Fruit fly (Drosophila melanogaster): ENCODE data around the gene ND-B14.5A.

The ND-B14.5A gene

DNA sequence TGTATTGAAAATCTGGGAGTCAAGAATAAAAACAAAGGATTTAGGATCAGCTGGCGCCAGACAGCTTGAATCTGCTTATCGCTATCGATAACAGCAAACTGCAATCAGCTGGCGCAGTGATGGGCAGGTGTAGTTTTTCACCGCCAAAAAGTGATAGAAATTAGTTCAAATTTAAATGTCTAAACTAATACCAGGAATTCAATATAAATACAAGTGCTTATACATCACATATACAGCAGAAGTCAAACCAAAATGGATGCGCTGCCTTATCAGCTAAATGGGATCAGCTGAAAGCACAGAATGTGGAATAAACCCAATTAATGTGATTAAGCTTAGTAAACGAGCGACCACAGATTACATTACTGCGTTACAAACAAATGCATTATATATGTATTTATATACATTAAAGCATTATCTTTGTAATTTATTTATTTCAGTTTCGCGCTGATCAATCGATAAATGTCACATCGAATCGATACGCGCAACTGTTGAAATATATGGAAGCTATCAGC lies 8.5 kb downstream of the ND-B14.5A start, which contains the start of gene pn (continued):
- no peak for TF ChIP-seq Eip74EF (GFP tag; optimal IDR thresholded peaks at IDR 0.05)
- TF ChIP-seq nmo (GFP tag; optimal IDR thresholded peaks at IDR 0.05): no peak
- no peak for TF ChIP-seq CG13775 (GFP tag; optimal IDR thresholded peaks at IDR 0.05)
- TF ChIP-seq abd-A (tag; optimal IDR thresholded peaks at IDR 0.05): no peak
- no peak for TF ChIP-seq CG3995 (GFP tag; optimal IDR thresholded peaks at IDR 0.05)
- no peak for TF ChIP-seq sd (tag; optimal IDR thresholded peaks at IDR 0.05)
- 0 out of 3 replicates have a peak, but pooled peaks have one; percentile 39 for TF ChIP-seq CG16813 (GFP tag; IDR thresholded peaks at IDR 0.05; ENCODE audit: partially characterized antibody)
- TF ChIP-seq Max (GFP tag; optimal IDR thresholded peaks at IDR 0.05): no peak
- no peak for TF ChIP-seq croc (GFP tag; conservative IDR thresholded peaks at IDR 0.05)
- TF ChIP-seq inv (GFP tag; IDR thresholded peaks at IDR 0.05; ENCODE audit: partially characterized antibody): no peak
- TF ChIP-seq tx (GFP tag; optimal IDR thresholded peaks at IDR 0.05): no peak
- no peak for TF ChIP-seq CG31365 (tag; optimal IDR thresholded peaks at IDR 0.05)
- TF ChIP-seq CG11456 (GFP tag; IDR thresholded peaks at IDR 0.05): no peak
- TF ChIP-seq ato (GFP tag; IDR thresholded peaks at IDR 0.05; ENCODE audit: partially characterized antibody): 0 out of 2 replicates have a peak, but pooled peaks have one; percentile 27
- TF ChIP-seq CG9932 (GFP tag; IDR thresholded peaks at IDR 0.05): no peak
- no peak for TF ChIP-seq HLHmδ (GFP tag; optimal IDR thresholded peaks at IDR 0.05)
- no peak for TF ChIP-seq jumu (GFP tag; optimal IDR thresholded peaks at IDR 0.05)
- no peak for TF ChIP-seq Dfd (GFP tag; optimal IDR thresholded peaks at IDR 0.05)
- no peak for TF ChIP-seq cas (GFP tag; IDR thresholded peaks at IDR 0.05)
- TF ChIP-seq PHDP (tag; optimal IDR thresholded peaks at IDR 0.05): no peak
- TF ChIP-seq bowl (GFP tag; IDR thresholded peaks at IDR 0.05): no peak
- TF ChIP-seq Hand (GFP tag; optimal IDR thresholded peaks at IDR 0.05): no peak
- TF ChIP-seq amos (GFP tag; IDR thresholded peaks at IDR 0.05; ENCODE audit: partially characterized antibody): peak; percentile 20; the same call in 1 of the 2 replicates
- no peak for TF ChIP-seq mld (GFP tag; IDR thresholded peaks at IDR 0.05; ENCODE audit: partially characterized antibody)
- TF ChIP-seq Dip3 (GFP tag; optimal IDR thresholded peaks at IDR 0.05): no peak
- TF ChIP-seq twi (tag; optimal IDR thresholded peaks at IDR 0.05): no peak

DNA sequence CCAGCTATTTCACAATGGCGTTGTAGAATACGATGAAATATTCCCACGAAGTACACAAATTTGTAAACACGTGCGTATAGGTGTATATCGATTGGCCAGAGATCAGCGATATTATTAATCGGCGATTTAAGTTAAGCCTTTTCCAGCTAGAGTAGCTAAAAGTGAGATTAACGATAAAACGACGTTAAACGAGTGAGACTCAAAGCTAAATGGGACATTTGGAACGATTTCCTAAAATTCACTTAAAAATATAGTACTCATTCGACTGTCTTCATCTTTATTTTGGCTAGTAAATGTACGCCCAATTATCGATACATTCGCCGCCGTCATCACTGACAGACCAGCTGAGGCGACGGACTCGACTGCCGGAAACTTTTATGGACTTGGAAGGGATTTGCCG lies 12.2 kb downstream of the ND-B14.5A start, which contains the start of the genes Nmd3 and CG17776:
TSS of gene Nmd3 (minus strand) at position 106 of the 400 bp plus-strand sequence.
TSS of gene CG17776 (plus strand) at position 163 of the 400 bp plus-strand sequence.
- TF ChIP-seq Abd-B (GFP tag; optimal IDR thresholded peaks at IDR 0.05) (no peak), Deaf1 (tag; optimal IDR thresholded peaks at IDR 0.05) (no peak), Stat92E (GFP tag; optimal IDR thresholded peaks at IDR 0.05) (no peak), usp (GFP tag; optimal IDR thresholded peaks at IDR 0.05) (no peak), sd (tag; optimal IDR thresholded peaks at IDR 0.05) (no peak), ssp (GFP tag; IDR thresholded peaks at IDR 0.05) (no peak), Ssrp (tag; optimal IDR thresholded peaks at IDR 0.05) (no peak), CG3163 (GFP tag; optimal IDR thresholded peaks at IDR 0.05) (no peak), corto (GFP tag; optimal IDR thresholded peaks at IDR 0.05) (no peak), CG11723 (GFP tag; optimal IDR thresholded peaks at IDR 0.05) (no peak), slp2 (GFP tag; optimal IDR thresholded peaks at IDR 0.05) (no peak), chm (GFP tag; IDR thresholded peaks at IDR 0.05) (no peak), MTF-1 (GFP tag; optimal IDR thresholded peaks at IDR 0.05; ENCODE audit: borderline replicate concordance) (no peak), hb (GFP tag; IDR thresholded peaks at IDR 0.05; ENCODE audit: partially characterized antibody) (peak; percentile 80), fd64A (GFP tag; optimal IDR thresholded peaks at IDR 0.05) (no peak), CG9437 (GFP tag; optimal IDR thresholded peaks at IDR 0.05) (no peak), jing (GFP tag; optimal IDR thresholded peaks at IDR 0.05) (no peak), sug (tag; optimal IDR thresholded peaks at IDR 0.05) (peak; percentile 45), Xbp1 (GFP tag; optimal IDR thresholded peaks at IDR 0.05) (no peak), CG2889 (GFP tag; IDR thresholded peaks at IDR 0.05) (no peak), TFAM (GFP tag; optimal IDR thresholded peaks at IDR 0.05) (no peak), CG12299 (tag; optimal IDR thresholded peaks at IDR 0.05) (no peak), CG6175 (GFP tag; IDR thresholded peaks at IDR 0.05) (no peak), Nf-YC (tag; optimal IDR thresholded peaks at IDR 0.05) (no peak), CG13296 (GFP tag; optimal IDR thresholded peaks at IDR 0.05) (no peak), Ada2b (GFP tag; IDR thresholded peaks at IDR 0.05) (no peak)
